Fruit fly (Drosophila melanogaster) whole organism, embryonic: ENCODE data around the gene Sfp26Ad.

Experiments
- Antp ChIP-seq: fragments of 200-800 bp; sonication (Bioruptor generic); optimal IDR thresholded peaks from 3 replicates; lab custom pipeline; 2016; ENCODE audit warnings: missing biosample characterization, missing genetic modification characterization
- Bdp1 ChIP-seq: fragments of 200-800 bp; sonication (Bioruptor generic); optimal IDR thresholded peaks from 3 replicates; lab custom pipeline; 2016; ENCODE audit warnings: missing biosample characterization, missing genetic modification characterization
- CG10267 ChIP-seq: fragments of 200-800 bp; sonication (Bioruptor generic); optimal IDR thresholded peaks from 2 replicates; lab custom pipeline; 2018; ENCODE audit warnings: missing biosample characterization, mild to moderate bottlenecking, missing genetic modification characterization, moderate library complexity
- CG1233 ChIP-seq: fragments of 200-800 bp; sonication (Bioruptor generic); optimal IDR thresholded peaks from 4 replicates; lab custom pipeline; 2018; ENCODE audit warnings: missing biosample characterization, mild to moderate bottlenecking, missing genetic modification characterization
- CG13624 ChIP-seq: fragments of 200-800 bp; sonication (Bioruptor generic); optimal IDR thresholded peaks from 2 replicates; lab custom pipeline; 2016; ENCODE audit warnings: missing biosample characterization, missing genetic modification characterization
- CG15269 ChIP-seq: fragments of 200-800 bp; sonication (Bioruptor generic); optimal IDR thresholded peaks from 2 replicates; lab custom pipeline; 2018; ENCODE audit warnings: missing biosample characterization, mild to moderate bottlenecking, missing genetic modification characterization, moderate library complexity
- CG17186 ChIP-seq: fragments of 200-800 bp; sonication (Bioruptor generic); optimal IDR thresholded peaks from 3 replicates; lab custom pipeline; 2017; ENCODE audit warnings: missing biosample characterization, missing genetic modification reagents, missing genetic modification characterization
- CG17829 ChIP-seq: fragments of 200-800 bp; optimal IDR thresholded peaks from 2 replicates; lab custom pipeline; 2019; ENCODE audit warnings: missing biosample characterization, mild to moderate bottlenecking, missing genetic modification characterization, moderate library complexity
- CG2712 ChIP-seq: fragments of 200-800 bp; optimal IDR thresholded peaks from 3 replicates; lab custom pipeline; 2019; ENCODE audit warnings: missing biosample characterization, mild to moderate bottlenecking, missing genetic modification characterization, moderate library complexity
- CG34224 ChIP-seq: fragments of 200-800 bp; sonication (Bioruptor generic); IDR thresholded peaks from 3 replicates; pipeline ENCODE4 v1.3.6; 2022; ENCODE audit warnings: missing biosample characterization, missing genetic modification characterization; ENCODE audit not compliant: partially characterized antibody
- CG4820 ChIP-seq: fragments of 200-800 bp; sonication (Bioruptor generic); optimal IDR thresholded peaks from 3 replicates; lab custom pipeline; 2016; ENCODE audit warnings: missing biosample characterization, missing genetic modification characterization
- CG5180 ChIP-seq: fragments of 200-800 bp; sonication (Bioruptor generic); optimal IDR thresholded peaks from 3 replicates; lab custom pipeline; 2017; ENCODE audit warnings: missing biosample characterization, missing genetic modification characterization, mild to moderate bottlenecking, moderate library complexity, missing genetic modification reagents
- CG6683 ChIP-seq: fragments of 200-800 bp; sonication (Bioruptor generic); optimal IDR thresholded peaks from 2 replicates; lab custom pipeline; 2017; ENCODE audit warnings: missing biosample characterization, mild to moderate bottlenecking, missing genetic modification characterization, missing genetic modification reagents
- CG6813 ChIP-seq: fragments of 200-800 bp; sonication (Bioruptor generic); optimal IDR thresholded peaks from 2 replicates; lab custom pipeline; 2017; ENCODE audit warnings: missing biosample characterization, missing genetic modification characterization, mild to moderate bottlenecking, moderate library complexity, missing genetic modification reagents
- CG7987 ChIP-seq: fragments of 200-800 bp; sonication (Bioruptor generic); optimal IDR thresholded peaks from 2 replicates; lab custom pipeline; 2018; ENCODE audit warnings: missing biosample characterization, mild to moderate bottlenecking, missing genetic modification characterization, moderate library complexity
- CG8290 ChIP-seq, 3 experiments: fragments of 200-800 bp; sonication (Bioruptor generic); optimal IDR thresholded peaks; 2 replicates each; lab custom pipeline; 2016 to 2019; ENCODE audit warnings: missing biosample characterization in 3 of 3, missing genetic modification characterization in 3 of 3, mild to moderate bottlenecking in 2 of 3, moderate library complexity in 1 of 3
- CG9437 ChIP-seq: fragments of 200-800 bp; sonication (Bioruptor generic); optimal IDR thresholded peaks from 2 replicates; lab custom pipeline; 2018; ENCODE audit warnings: missing biosample characterization, mild to moderate bottlenecking, missing genetic modification characterization
- CHES-1-like ChIP-seq: fragments of 200-800 bp; sonication (Bioruptor generic); optimal IDR thresholded peaks from 2 replicates; lab custom pipeline; 2016; ENCODE audit warnings: missing biosample characterization, missing genetic modification characterization
- CTCF ChIP-seq: fragments of 200-800 bp; sonication (Bioruptor generic); optimal IDR thresholded peaks from 2 replicates; lab custom pipeline; 2017; ENCODE audit warnings: missing biosample characterization, mild to moderate bottlenecking, missing genetic modification characterization, moderate library complexity
- CrebB ChIP-seq: fragments of 200-800 bp; sonication (Bioruptor generic); optimal IDR thresholded peaks from 3 replicates; lab custom pipeline; 2018; ENCODE audit warnings: missing biosample characterization, mild to moderate bottlenecking, missing genetic modification characterization
- D ChIP-seq, 2 experiments: fragments of 200-800 bp in 1 of 2; fragments of >200 bp in 1 of 2; sonication (Bioruptor generic) in 1 of 2; optimal IDR thresholded peaks; 2 replicates in 1 of 2; 3 replicates in 1 of 2; lab custom pipeline; 2017; ENCODE audit warnings: mild to moderate bottlenecking in 1 of 2, missing biosample characterization in 1 of 2, missing genetic modification characterization in 1 of 2, missing genetic modification reagents in 1 of 2
- Dek ChIP-seq: fragments of 200-800 bp; sonication (Bioruptor generic); optimal IDR thresholded peaks from 3 replicates; lab custom pipeline; 2019; ENCODE audit warnings: missing biosample characterization, mild to moderate bottlenecking, missing genetic modification characterization, moderate library complexity
- Fer1 ChIP-seq: fragments of 200-800 bp; sonication (Bioruptor generic); optimal IDR thresholded peaks from 2 replicates; lab custom pipeline; 2017; ENCODE audit warnings: missing biosample characterization, mild to moderate bottlenecking, missing genetic modification characterization
- Hey ChIP-seq: fragments of 200-800 bp; sonication (Bioruptor generic); optimal IDR thresholded peaks from 3 replicates; lab custom pipeline; 2018; ENCODE audit warnings: missing biosample characterization, mild to moderate bottlenecking, missing genetic modification characterization
- Hmr ChIP-seq: fragments of 200-800 bp; sonication (Bioruptor generic); optimal IDR thresholded peaks from 3 replicates; lab custom pipeline; 2017; ENCODE audit warnings: mild to moderate bottlenecking, missing biosample characterization, missing genetic modification reagents, missing genetic modification characterization
- NfI ChIP-seq: fragments of 200-800 bp; sonication (Bioruptor generic); optimal IDR thresholded peaks from 3 replicates; lab custom pipeline; 2018; ENCODE audit warnings: missing biosample characterization, mild to moderate bottlenecking, missing genetic modification characterization, moderate library complexity
- Optix ChIP-seq: fragments of 200-800 bp; sonication (Bioruptor generic); IDR thresholded peaks from 3 replicates; pipeline ENCODE4 v1.3.6; 2022; ENCODE audit warnings: missing biosample characterization, missing genetic modification characterization
- Six4 ChIP-seq: fragments of 200-800 bp; sonication (Bioruptor generic); optimal IDR thresholded peaks from 2 replicates; lab custom pipeline; 2016; ENCODE audit warnings: missing biosample characterization, missing genetic modification characterization
- Sry-δ ChIP-seq: fragments of 200-800 bp; sonication (Bioruptor generic); optimal IDR thresholded peaks from 2 replicates; lab custom pipeline; 2016; ENCODE audit warnings: missing biosample characterization, missing genetic modification characterization
- Xbp1 ChIP-seq: fragments of 200-800 bp; sonication (Bioruptor generic); optimal IDR thresholded peaks from 3 replicates; lab custom pipeline; 2016; ENCODE audit warnings: missing biosample characterization, mild to moderate bottlenecking, missing genetic modification characterization
- YL-1 ChIP-seq: fragments of 200-800 bp; sonication (Bioruptor generic); optimal IDR thresholded peaks from 3 replicates; lab custom pipeline; 2017; ENCODE audit warnings: missing biosample characterization, mild to moderate bottlenecking, missing genetic modification characterization
- ash1 ChIP-seq: fragments of 200-800 bp; sonication (Bioruptor generic); optimal IDR thresholded peaks from 2 replicates; lab custom pipeline; 2018; ENCODE audit warnings: missing biosample characterization, mild to moderate bottlenecking, missing genetic modification characterization
- btn ChIP-seq: fragments of 200-800 bp; sonication (Bioruptor generic); optimal IDR thresholded peaks from 2 replicates; lab custom pipeline; 2016; ENCODE audit warnings: missing biosample characterization, missing genetic modification characterization
- chn ChIP-seq: fragments of 200-800 bp; sonication (Bioruptor generic); optimal IDR thresholded peaks from 2 replicates; lab custom pipeline; 2016; ENCODE audit warnings: missing biosample characterization, missing genetic modification characterization
- dmrt99B ChIP-seq: fragments of 200-800 bp; sonication (Bioruptor generic); optimal IDR thresholded peaks from 2 replicates; lab custom pipeline; 2018; ENCODE audit warnings: missing biosample characterization, mild to moderate bottlenecking, missing genetic modification characterization, moderate library complexity
- gsb-n ChIP-seq: fragments of 200-800 bp; sonication (Bioruptor generic); optimal IDR thresholded peaks from 3 replicates; lab custom pipeline; 2018; ENCODE audit warnings: missing biosample characterization, mild to moderate bottlenecking, missing genetic modification characterization
- her ChIP-seq: fragments of 200-800 bp; sonication (Bioruptor generic); optimal IDR thresholded peaks from 2 replicates; lab custom pipeline; 2016; ENCODE audit warnings: missing biosample characterization, missing genetic modification characterization
- jumu ChIP-seq: fragments of 200-800 bp; sonication (Bioruptor generic); optimal IDR thresholded peaks from 3 replicates; lab custom pipeline; 2016; ENCODE audit warnings: missing biosample characterization, missing genetic modification characterization
- kay ChIP-seq: fragments of 200-800 bp; sonication (Bioruptor generic); optimal IDR thresholded peaks from 2 replicates; lab custom pipeline; 2016; ENCODE audit warnings: missing biosample characterization, missing genetic modification characterization
- lilli ChIP-seq: fragments of 200-800 bp; sonication (Bioruptor generic); optimal IDR thresholded peaks from 3 replicates; lab custom pipeline; 2016; ENCODE audit warnings: missing biosample characterization, missing genetic modification characterization
- lmd ChIP-seq: fragments of 200-800 bp; sonication (Bioruptor generic); IDR thresholded peaks from 2 replicates; pipeline ENCODE4 v1.3.6; 2022; ENCODE audit warnings: missing biosample characterization, missing genetic modification characterization
- nerfin-2 ChIP-seq: fragments of 200-800 bp; sonication (Bioruptor generic); IDR thresholded peaks from 2 replicates; pipeline ENCODE4 v1.3.6; 2022; ENCODE audit warnings: missing biosample characterization, missing genetic modification characterization; ENCODE audit not compliant: partially characterized antibody
- psq ChIP-seq: fragments of 200-800 bp; sonication (Bioruptor generic); optimal IDR thresholded peaks from 2 replicates; lab custom pipeline; 2017; ENCODE audit warnings: missing biosample characterization, missing genetic modification characterization
- pzg ChIP-seq: fragments of 200-800 bp; sonication (Bioruptor generic); optimal IDR thresholded peaks from 3 replicates; lab custom pipeline; 2018; ENCODE audit warnings: missing biosample characterization, mild to moderate bottlenecking, missing genetic modification characterization, moderate library complexity
- ranshi ChIP-seq: fragments of 200-800 bp; sonication (Bioruptor generic); IDR thresholded peaks from 2 replicates; pipeline ENCODE4 v1.3.6; 2022; ENCODE audit warnings: missing biosample characterization, missing genetic modification characterization
- stwl ChIP-seq: fragments of 200-800 bp; sonication (Bioruptor generic); optimal IDR thresholded peaks from 3 replicates; lab custom pipeline; 2018; ENCODE audit warnings: missing biosample characterization, mild to moderate bottlenecking, missing genetic modification characterization, moderate library complexity
- tio ChIP-seq: fragments of 200-800 bp; sonication (Bioruptor generic); optimal IDR thresholded peaks from 2 replicates; lab custom pipeline; 2017; ENCODE audit warnings: missing biosample characterization, missing genetic modification characterization, inconsistent platforms
- twi ChIP-seq: fragments of 200-800 bp; optimal IDR thresholded peaks from 2 replicates; lab custom pipeline; 2019; ENCODE audit warnings: missing biosample characterization, mild to moderate bottlenecking, missing genetic modification characterization, moderate library complexity
- zfh1 ChIP-seq: fragments of 200-800 bp; sonication (Bioruptor generic); IDR thresholded peaks from 3 replicates; pipeline ENCODE4 v1.3.6; 2022; ENCODE audit warnings: missing biosample characterization, missing genetic modification characterization

The Sfp26Ad gene

dm6 chr2L:5982334-5982987 is 39.4 kb upstream of the Sfp26Ad start (continued):
- TF ChIP-seq dmrt99B (tag; lab: Kevin White, UChicago) (peak; percentile 16), btn (GFP tag; lab: Kevin White, UChicago) (no peak), Hey (tag; lab: Kevin White, UChicago) (peak; percentile 15), CrebB (tag; lab: Kevin White, UChicago) (peak; percentile 20), Optix (GFP tag; lab: Robert Waterston, UW) (no peak), ash1 (peak; percentile 31), jumu (GFP tag; lab: Kevin White, UChicago) (peak; percentile 45), her (GFP tag; lab: Kevin White, UChicago) (peak; percentile 41), kay (peak; percentile 2), CHES-1-like (GFP tag; lab: Kevin White, UChicago) (peak; percentile 56), Dek (peak; percentile 41), tio (GFP tag; lab: Kevin White, UChicago) (no peak), CG1233 (GFP tag; lab: Kevin White, UChicago) (peak; percentile 33), stwl (tag; lab: Kevin White, UChicago) (peak; percentile 51), CG6683 (GFP tag; lab: Kevin White, UChicago) (no peak), nerfin-2 (GFP tag; lab: Robert Waterston, UW) (no peak), CG15269 (tag; lab: Kevin White, UChicago) (peak; percentile 38), CG17186 (GFP tag; lab: Kevin White, UChicago) (peak; percentile 16), Bdp1 (GFP tag; lab: Kevin White, UChicago) (no peak), D (optimal IDR thresholded peaks at IDR 0.05; lab: Kevin White, UChicago) (no peak), D (GFP tag; optimal IDR thresholded peaks at IDR 0.05; lab: Kevin White, UChicago) (no peak), Hmr (GFP tag; lab: Kevin White, UChicago) (peak; percentile 53), lilli (GFP tag; lab: Kevin White, UChicago) (peak; percentile 57), Fer1 (peak; percentile 47), ranshi (GFP tag; lab: Robert Waterston, UW) (no peak), pzg (GFP tag; lab: Kevin White, UChicago) (peak; percentile 47), psq (GFP tag; lab: Kevin White, UChicago) (no peak), Sry-δ (peak; percentile 34), zfh1 (GFP tag; lab: Robert Waterston, UW) (no peak), YL-1 (GFP tag; lab: Kevin White, UChicago) (peak; percentile 88), CG10267 (tag; lab: Kevin White, UChicago) (peak; percentile 88), CG34224 (GFP tag; lab: Robert Waterston, UW) (no peak), CG13624 (GFP tag; lab: Kevin White, UChicago) (peak; percentile 53), NfI (GFP tag; lab: Kevin White, UChicago) (peak; percentile 30), gsb-n (tag; lab: Kevin White, UChicago) (peak; percentile 13), CG7987 (GFP tag; lab: Kevin White, UChicago) (peak; percentile 54), CG17829 (peak; percentile 52), CG8290 (GFP tag; optimal IDR thresholded peaks at IDR 0.05; lab: Kevin White, UChicago) (peak; percentile 72), CG8290 (tag; optimal IDR thresholded peaks at IDR 0.05; lab: Kevin White, UChicago) (peak; percentile 84 to 95), chn (GFP tag; lab: Kevin White, UChicago) (peak; percentile 38), CG4820 (GFP tag; lab: Kevin White, UChicago) (no peak), CG2712 (peak; percentile 42), CG6813 (GFP tag; lab: Kevin White, UChicago) (no peak), Antp (GFP tag; lab: Kevin White, UChicago) (peak; percentile 11), twi (tag; lab: Kevin White, UChicago) (peak; percentile 15), Xbp1 (GFP tag; lab: Kevin White, UChicago) (peak; percentile 26), Six4 (GFP tag; lab: Kevin White, UChicago) (peak; percentile 8), lmd (no peak), CG5180 (GFP tag; lab: Kevin White, UChicago) (peak; percentile 93), CG9437 (GFP tag; lab: Kevin White, UChicago) (peak; percentile 99), CTCF (GFP tag; lab: Kevin White, UChicago) (peak; percentile 35)
